Worm (Caenorhabditis elegans) whole organism, L1 larva: ENCODE results near the gene T13C2.2.

Source experiments
- aly-2 ChIP-seq: fragments of 150-350 bp; optimal IDR thresholded peaks from 2 replicates; lab custom pipeline; 2014; ENCODE audit warnings: missing biosample characterization, missing genetic modification characterization
- ceh-82 ChIP-seq, 3 experiments: fragments of 150-350 bp in 1 of 3; sonication (generic microtip) in 2 of 3; optimal IDR thresholded peaks; 2 replicates each; lab custom pipeline; 2014 to 2017; ENCODE audit warnings: missing biosample characterization in 3 of 3, missing genetic modification characterization in 3 of 3
- elt-3 ChIP-seq, 6 experiments: fragments of 150-350 bp in 1 of 6; sonication (generic microtip); optimal IDR thresholded peaks; 2 replicates each; lab custom pipeline; 2017 to 2018; ENCODE audit warnings: missing biosample characterization in 6 of 6, missing genetic modification characterization in 6 of 6, inconsistent platforms in 1 of 6
- fkh-10 ChIP-seq: sonication (generic microtip); optimal IDR thresholded peaks from 2 replicates; lab custom pipeline; 2017; ENCODE audit warnings: missing biosample characterization, missing genetic modification reagents, missing genetic modification characterization
- irx-1 ChIP-seq: sonication (generic microtip); optimal IDR thresholded peaks from 2 replicates; lab custom pipeline; 2016; ENCODE audit warnings: missing genetic modification characterization, missing compliant biosample characterization
- lir-3 ChIP-seq: sonication (generic microtip); optimal IDR thresholded peaks from 2 replicates; lab custom pipeline; 2016; ENCODE audit warnings: mild to moderate bottlenecking, missing genetic modification characterization, moderate library complexity, missing compliant biosample characterization; ENCODE audit not compliant: poor library complexity
- nhr-237 ChIP-seq: fragments of 150-350 bp; optimal IDR thresholded peaks from 2 replicates; lab custom pipeline; 2014; ENCODE audit warnings: missing biosample characterization, missing genetic modification characterization
- nhr-77 ChIP-seq: fragments of 150-350 bp; optimal IDR thresholded peaks from 2 replicates; lab custom pipeline; 2014; ENCODE audit warnings: missing biosample characterization, missing genetic modification characterization
- pag-3 ChIP-seq: sonication (generic microtip); optimal IDR thresholded peaks from 2 replicates; lab custom pipeline; 2017; ENCODE audit warnings: missing genetic modification characterization, mild to moderate bottlenecking, missing compliant biosample characterization, antibody characterized with exemption, borderline replicate concordance; ENCODE audit not compliant: insufficient read depth
- snpc-4 ChIP-seq: fragments of 150-350 bp; optimal IDR thresholded peaks from 2 replicates; lab custom pipeline; 2014; ENCODE audit warnings: missing biosample characterization, missing genetic modification characterization
- unc-62 ChIP-seq: fragments of 150-350 bp; optimal IDR thresholded peaks from 2 replicates; lab custom pipeline; 2014; ENCODE audit warnings: missing biosample characterization, missing genetic modification reagents, missing genetic modification characterization

- no peak for TF ChIP-seq fkh-10 (GFP tag; lab: Kevin White, UChicago)
- TF ChIP-seq unc-62 = no peak
- no peak for TF ChIP-seq ceh-82 (tag; optimal IDR thresholded peaks at IDR 0.05; lab: Kevin White, UChicago)
- TF ChIP-seq snpc-4 (tag; lab: Kevin White, UChicago) = no peak
- no peak for TF ChIP-seq irx-1
- TF ChIP-seq nhr-237 (tag; lab: Kevin White, UChicago) = no peak
- no peak for TF ChIP-seq aly-2 (tag; lab: Kevin White, UChicago)
- no peak for TF ChIP-seq nhr-77 (tag; lab: Kevin White, UChicago)
- no peak for TF ChIP-seq lir-3 (tag; lab: Kevin White, UChicago)
- no peak for TF ChIP-seq pag-3 (tag; lab: Kevin White, UChicago)
- no peak for TF ChIP-seq elt-3 (tag; optimal IDR thresholded peaks at IDR 0.05; lab: Kevin White, UChicago)
Observed at ce11 chrII:6807162-6807561, 15.2 kb downstream of the T13C2.2 start, which contains the start of gene F31E8.5.
